Worm (Caenorhabditis elegans): ENCODE measurements around the gene nhr-32.

DNA sequence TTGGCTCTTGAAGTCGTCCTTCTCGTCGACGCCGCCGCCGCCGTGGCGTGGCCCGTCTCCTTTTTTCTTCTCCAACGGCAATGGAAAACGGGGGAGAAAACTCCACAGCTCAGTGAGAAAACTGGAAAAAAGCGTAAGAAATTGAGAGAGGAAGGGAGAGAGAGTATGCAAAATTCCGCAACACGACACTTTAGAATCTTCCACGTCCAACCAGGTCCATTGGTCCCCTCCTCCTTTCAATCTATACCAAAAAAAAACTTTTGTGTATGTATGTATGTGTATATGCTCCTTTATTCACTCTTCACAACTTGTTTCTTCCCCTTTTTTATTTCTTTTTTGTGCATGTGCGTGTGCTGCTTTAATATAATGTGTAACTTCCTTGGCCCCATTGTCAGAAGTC is 42.7 kb upstream of the nhr-32 start:
- no peak for TF ChIP-seq mml-1 (tag; optimal IDR thresholded peaks at IDR 0.05)
- TF ChIP-seq ama-1 (optimal IDR thresholded peaks at IDR 0.05), result no peak
- TF ChIP-seq ceh-28 (tag; optimal IDR thresholded peaks at IDR 0.05), result no peak
- no peak for TF ChIP-seq nhr-77 (tag; optimal IDR thresholded peaks at IDR 0.05)
- no peak for TF ChIP-seq nhr-11 (tag; optimal IDR thresholded peaks at IDR 0.05)
- no peak for TF ChIP-seq lin-39 (tag; optimal IDR thresholded peaks at IDR 0.05)
- no peak for TF ChIP-seq fos-1 (tag; optimal IDR thresholded peaks at IDR 0.05)
- TF ChIP-seq unc-62 (GFP tag; optimal IDR thresholded peaks at IDR 0.05), result no peak
- TF ChIP-seq mdl-1 (tag; optimal IDR thresholded peaks at IDR 0.05), result no peak
- peak; percentile 1 for TF ChIP-seq fkh-10 (GFP tag; optimal IDR thresholded peaks at IDR 0.05)
- no peak for TF ChIP-seq ztf-11 (tag; optimal IDR thresholded peaks at IDR 0.05)
